Fruit fly (Drosophila melanogaster) Kc167 (cell line): Measurements from ENCODE around the gene CG14452.

Experiments used
- h ChIP-seq: fragments of >200 bp; optimal IDR thresholded peaks from 3 replicates; lab custom pipeline; 2018; ENCODE audit warnings: missing external identifiers
- psq ChIP-seq: fragments of >200 bp; optimal IDR thresholded peaks from 2 replicates; lab custom pipeline; 2017; ENCODE audit warnings: missing external identifiers

DNA sequence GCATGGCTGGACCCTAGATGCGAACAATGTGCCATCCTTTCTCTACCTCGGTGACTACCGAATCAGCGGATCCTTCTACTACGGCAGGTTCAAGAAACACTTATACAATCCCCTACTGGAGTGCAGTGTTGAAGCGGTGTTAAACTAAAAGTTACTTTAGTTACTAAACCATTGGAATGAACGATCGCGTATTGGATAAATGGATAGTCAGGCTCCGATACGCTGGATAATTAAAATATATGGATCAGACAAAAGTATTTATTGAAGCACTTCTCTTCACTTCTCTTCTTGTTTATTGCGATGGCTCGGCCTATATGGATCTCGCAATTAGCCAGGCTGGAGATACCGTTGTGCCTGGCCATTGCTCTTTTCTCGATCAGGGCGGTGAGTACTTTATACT is 47.4 kb upstream of the CG14452 start, which contains the start of gene CG33770:
- TF ChIP-seq h (no peak), psq (lab: Kevin White, UChicago) (no peak)
